Fruit fly (Drosophila melanogaster): ENCODE measurements around the gene CG12880.

DNA sequence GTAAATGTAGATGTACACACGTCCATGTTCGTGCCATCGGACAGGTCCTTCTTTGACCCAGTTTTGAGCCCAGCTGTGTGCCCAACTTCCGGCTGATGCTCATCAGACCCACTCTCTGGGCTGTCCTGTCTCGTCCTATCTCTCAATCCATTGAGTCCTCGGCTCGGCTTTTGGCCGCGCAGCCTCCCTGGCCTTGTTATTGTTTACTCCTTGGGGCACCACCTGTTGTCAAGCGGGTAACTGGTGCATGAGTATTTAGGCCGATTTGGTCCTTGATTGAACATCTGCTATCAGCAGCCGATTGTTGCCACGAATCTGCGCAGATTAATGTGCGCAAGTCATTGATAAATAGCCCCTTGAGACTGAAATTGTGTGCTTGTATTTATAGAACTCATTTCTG lies 24.4 kb upstream of the CG12880 start:
- TF ChIP-seq fkh (GFP tag; optimal IDR thresholded peaks at IDR 0.05) (no peak), fd85E (GFP tag; optimal IDR thresholded peaks at IDR 0.05) (no peak), fd59A (GFP tag; optimal IDR thresholded peaks at IDR 0.05) (no peak), CG6854 (GFP tag; optimal IDR thresholded peaks at IDR 0.05) (no peak), CG3919 (GFP tag; optimal IDR thresholded peaks at IDR 0.05) (no peak), esn (GFP tag; optimal IDR thresholded peaks at IDR 0.05) (no peak), Sox14 (GFP tag; optimal IDR thresholded peaks at IDR 0.05) (no peak), spab (GFP tag; optimal IDR thresholded peaks at IDR 0.05) (no peak), Blimp-1 (GFP tag; optimal IDR thresholded peaks at IDR 0.05) (no peak)
